Worm (Caenorhabditis elegans) whole organism, early embryonic: ENCODE results near the gene F16B3.2.

Experiments used
- ama-1 ChIP-seq: fragments of 150-350 bp; optimal IDR thresholded peaks from 2 replicates; lab custom pipeline; 2014
- hmbx-1 ChIP-seq: sonication (generic microtip); optimal IDR thresholded peaks from 2 replicates; lab custom pipeline; 2016; ENCODE audit warnings: mild to moderate bottlenecking, missing genetic modification characterization, missing compliant biosample characterization
- pes-1 ChIP-seq: fragments of 200-800 bp; sonication (Bioruptor generic); IDR thresholded peaks from 2 replicates; pipeline ENCODE4 v1.3.6; 2022; ENCODE audit warnings: missing genetic modification reagents, missing genetic modification characterization, missing compliant biosample characterization
- scrt-1 ChIP-seq: fragments of 200-800 bp; sonication (Bioruptor generic); IDR thresholded peaks from 2 replicates; pipeline ENCODE4 v1.3.6; 2022; ENCODE audit warnings: missing genetic modification characterization, missing compliant biosample characterization

- TF ChIP-seq ama-1 (lab: Kevin White, UChicago): no peak
- TF ChIP-seq pes-1: no peak
- no peak for TF ChIP-seq scrt-1 (GFP tag; lab: Robert Waterston, UW)
- no peak for TF ChIP-seq hmbx-1 (tag; lab: Kevin White, UChicago)
Observed at ce11 chrV:1302090-1302489, 12.8 kb upstream of the F16B3.2 start.
